Worm (Caenorhabditis elegans): ENCODE results near the gene aat-8.
A peak's percentile ranks its signal among the peaks of the same experiment; 100 is the strongest.

The aat-8 gene

ce11 chrIV:3862948-3863347 lies 1.9 kb downstream of the aat-8 start:
- no peak for TF ChIP-seq ceh-6 (GFP tag; optimal IDR thresholded peaks at IDR 0.05)
- no peak for TF ChIP-seq ceh-34 (tag; optimal IDR thresholded peaks at IDR 0.05)
- no peak for TF ChIP-seq eyg-1 (tag; optimal IDR thresholded peaks at IDR 0.05)
- no peak for TF ChIP-seq dmd-4 (tag; optimal IDR thresholded peaks at IDR 0.05; ENCODE audit: borderline replicate concordance)
- no peak for TF ChIP-seq K02D7.2 (tag; optimal IDR thresholded peaks at IDR 0.05)
- TF ChIP-seq ceh-22 (tag; optimal IDR thresholded peaks at IDR 0.05), result no peak
- no peak for TF ChIP-seq unc-42 (tag; optimal IDR thresholded peaks at IDR 0.05)
- no peak for TF ChIP-seq T23F11.4 (GFP tag; optimal IDR thresholded peaks at IDR 0.05)
- no peak for TF ChIP-seq F13H6.1 (tag; optimal IDR thresholded peaks at IDR 0.05)
- no peak for TF ChIP-seq ama-1 (optimal IDR thresholded peaks at IDR 0.05)
- TF ChIP-seq elt-2 (tag; optimal IDR thresholded peaks at IDR 0.05), result no peak
- TF ChIP-seq hlh-6 (tag; optimal IDR thresholded peaks at IDR 0.05), result no peak

- TF ChIP-seq rnt-1 (tag; optimal IDR thresholded peaks at IDR 0.05) (no peak), K02D7.2 (tag; optimal IDR thresholded peaks at IDR 0.05) (no peak), nhr-232 (tag; optimal IDR thresholded peaks at IDR 0.05) (no peak), ceh-31 (tag; optimal IDR thresholded peaks at IDR 0.05) (peak; percentile 12), che-1 (tag; optimal IDR thresholded peaks at IDR 0.05) (no peak), odd-2 (tag; optimal IDR thresholded peaks at IDR 0.05) (no peak), lin-11 (tag; optimal IDR thresholded peaks at IDR 0.05) (no peak), unc-42 (tag; optimal IDR thresholded peaks at IDR 0.05) (peak; percentile 87)
Observed at ce11 chrIV:3860419-3860818, 4.4 kb downstream of the aat-8 start.

ce11 chrIV:3859552-3859951 lies 5.3 kb downstream of the aat-8 start:
- TF ChIP-seq fkh-10 (GFP tag; optimal IDR thresholded peaks at IDR 0.05) (peak; percentile 43), nhr-232 (tag; optimal IDR thresholded peaks at IDR 0.05) (no peak), syd-9 (tag; optimal IDR thresholded peaks at IDR 0.05) (no peak), dve-1 (tag; optimal IDR thresholded peaks at IDR 0.05) (no peak), gmeb-2 (tag; optimal IDR thresholded peaks at IDR 0.05) (no peak), T23F11.4 (GFP tag; optimal IDR thresholded peaks at IDR 0.05) (no peak)

- TF ChIP-seq odd-2 (tag; optimal IDR thresholded peaks at IDR 0.05) (no peak), lin-11 (tag; optimal IDR thresholded peaks at IDR 0.05) (no peak), unc-55 (GFP tag; optimal IDR thresholded peaks at IDR 0.05) (peak; percentile 89), ceh-34 (tag; optimal IDR thresholded peaks at IDR 0.05) (no peak), Y22D7AL.16 (tag; optimal IDR thresholded peaks at IDR 0.05) (no peak), fax-1 (tag; optimal IDR thresholded peaks at IDR 0.05) (no peak), ceh-19 (GFP tag; optimal IDR thresholded peaks at IDR 0.05) (peak; percentile 9), pag-3 (tag; optimal IDR thresholded peaks at IDR 0.05; ENCODE audit: borderline replicate concordance) (no peak), ztf-16 (tag; optimal IDR thresholded peaks at IDR 0.05) (no peak)
Observed at ce11 chrIV:3857999-3858552, 6.8 kb downstream of the aat-8 start.

- TF ChIP-seq nfya-1 (tag; optimal IDR thresholded peaks at IDR 0.05) (peak; percentile 78), unc-42 (tag; optimal IDR thresholded peaks at IDR 0.05) (peak; percentile 14), elt-2 (tag; optimal IDR thresholded peaks at IDR 0.05) (no peak)
Observed at ce11 chrIV:3856190-3856589, 8.7 kb downstream of the aat-8 start.

ce11 chrIV:3855543-3855942 lies 9.3 kb downstream of the aat-8 start, which contains the start of gene zag-1:
Gene zag-1 (plus strand): TSS chrIV:3855843.
- TF ChIP-seq Y22D7AL.16 (tag; optimal IDR thresholded peaks at IDR 0.05), result no peak
- no peak for TF ChIP-seq pha-2 (tag; optimal IDR thresholded peaks at IDR 0.05)
- no peak for TF ChIP-seq elt-4 (tag; optimal IDR thresholded peaks at IDR 0.05)
- no peak for TF ChIP-seq hlh-13 (GFP tag; optimal IDR thresholded peaks at IDR 0.05)
- TF ChIP-seq F13H6.1 (tag; optimal IDR thresholded peaks at IDR 0.05), result no peak
- TF ChIP-seq elt-2 (tag; optimal IDR thresholded peaks at IDR 0.05), result no peak
- no peak for TF ChIP-seq ceh-9 (tag; optimal IDR thresholded peaks at IDR 0.05)
- TF ChIP-seq ama-1 (optimal IDR thresholded peaks at IDR 0.05), result no peak
- no peak for TF ChIP-seq unc-86 (tag; optimal IDR thresholded peaks at IDR 0.05)
- no peak for TF ChIP-seq K02D7.2 (tag; optimal IDR thresholded peaks at IDR 0.05)
- TF ChIP-seq ttx-3 (tag; optimal IDR thresholded peaks at IDR 0.05), result no peak
- TF ChIP-seq ceh-31 (tag; optimal IDR thresholded peaks at IDR 0.05), result no peak

Data from whole organism, late embryonic.